Fruit fly (Drosophila melanogaster) whole organism, embryonic: ENCODE measurements around the gene ebd1.

ENCODE experiments used
- Asciz ChIP-seq: fragments of 200-800 bp; sonication (Bioruptor generic); optimal IDR thresholded peaks from 2 replicates; lab custom pipeline; 2017; ENCODE audit warnings: missing biosample characterization, mild to moderate bottlenecking, missing genetic modification characterization, missing genetic modification reagents
- CG10431 ChIP-seq: fragments of 200-800 bp; sonication (Bioruptor generic); optimal IDR thresholded peaks from 3 replicates; lab custom pipeline; 2018; ENCODE audit warnings: missing biosample characterization, mild to moderate bottlenecking, missing genetic modification characterization
- CG11723 ChIP-seq: fragments of 200-800 bp; sonication (Bioruptor generic); optimal IDR thresholded peaks from 2 replicates; lab custom pipeline; 2017; ENCODE audit warnings: missing biosample characterization, mild to moderate bottlenecking, missing genetic modification characterization
- CG12104 ChIP-seq: fragments of 200-800 bp; sonication (Bioruptor generic); optimal IDR thresholded peaks from 3 replicates; lab custom pipeline; 2016; ENCODE audit warnings: missing biosample characterization, missing genetic modification characterization
- CG12155 ChIP-seq: fragments of 200-800 bp; sonication (Bioruptor generic); optimal IDR thresholded peaks from 3 replicates; lab custom pipeline; 2016; ENCODE audit warnings: missing biosample characterization, missing genetic modification characterization
- CG13894 ChIP-seq: fragments of 200-800 bp; sonication (Bioruptor generic); optimal IDR thresholded peaks from 3 replicates; lab custom pipeline; 2018; ENCODE audit warnings: missing biosample characterization, mild to moderate bottlenecking, missing genetic modification characterization, moderate library complexity
- CG16863 ChIP-seq: fragments of 200-800 bp; sonication (Bioruptor generic); optimal IDR thresholded peaks from 3 replicates; lab custom pipeline; 2016; ENCODE audit warnings: missing biosample characterization, missing genetic modification characterization
- CG17186 ChIP-seq: fragments of 200-800 bp; sonication (Bioruptor generic); optimal IDR thresholded peaks from 3 replicates; lab custom pipeline; 2017; ENCODE audit warnings: missing biosample characterization, missing genetic modification reagents, missing genetic modification characterization
- CG17359 ChIP-seq: fragments of 200-800 bp; sonication (Bioruptor generic); optimal IDR thresholded peaks from 3 replicates; lab custom pipeline; 2018; ENCODE audit warnings: missing biosample characterization, mild to moderate bottlenecking, missing genetic modification characterization, moderate library complexity
- CG17802 ChIP-seq: fragments of 200-800 bp; sonication (Bioruptor generic); optimal IDR thresholded peaks from 2 replicates; lab custom pipeline; 2018; ENCODE audit warnings: missing biosample characterization, mild to moderate bottlenecking, missing genetic modification characterization, moderate library complexity
- CG18599 ChIP-seq: fragments of 200-800 bp; sonication (Bioruptor generic); optimal IDR thresholded peaks from 3 replicates; lab custom pipeline; 2017; ENCODE audit warnings: missing biosample characterization, missing genetic modification characterization, mild to moderate bottlenecking, moderate library complexity, missing genetic modification reagents
- CG2120 ChIP-seq: fragments of 200-800 bp; sonication (Bioruptor generic); optimal IDR thresholded peaks from 3 replicates; lab custom pipeline; 2016; ENCODE audit warnings: missing biosample characterization, missing genetic modification characterization
- CG2712 ChIP-seq: fragments of 200-800 bp; optimal IDR thresholded peaks from 3 replicates; lab custom pipeline; 2019; ENCODE audit warnings: missing biosample characterization, mild to moderate bottlenecking, missing genetic modification characterization, moderate library complexity
- CG2889 ChIP-seq: fragments of 200-800 bp; sonication (Bioruptor generic); IDR thresholded peaks from 3 replicates; pipeline ENCODE4 v1.3.6; 2022; ENCODE audit warnings: missing biosample characterization, missing genetic modification characterization
- CG32767 ChIP-seq: fragments of 200-800 bp; sonication (Bioruptor generic); IDR thresholded peaks from 2 replicates; pipeline ENCODE4 v1.3.6; 2022; ENCODE audit warnings: missing biosample characterization, missing genetic modification characterization
- CG4707 ChIP-seq: fragments of 200-800 bp; sonication (Bioruptor generic); optimal IDR thresholded peaks from 2 replicates; lab custom pipeline; 2018; ENCODE audit warnings: missing biosample characterization, mild to moderate bottlenecking, missing genetic modification characterization, moderate library complexity
- CG5245 ChIP-seq: fragments of 200-800 bp; sonication (Bioruptor generic); optimal IDR thresholded peaks from 3 replicates; lab custom pipeline; 2016; ENCODE audit warnings: missing biosample characterization, missing genetic modification characterization
- CG6272 ChIP-seq: fragments of 200-800 bp; sonication (Bioruptor generic); IDR thresholded peaks from 2 replicates; pipeline ENCODE4 v1.3.6; 2022; ENCODE audit warnings: missing biosample characterization, missing genetic modification characterization
- CG6813 ChIP-seq: fragments of 200-800 bp; sonication (Bioruptor generic); optimal IDR thresholded peaks from 2 replicates; lab custom pipeline; 2017; ENCODE audit warnings: missing biosample characterization, missing genetic modification characterization, mild to moderate bottlenecking, moderate library complexity, missing genetic modification reagents
- CG7987 ChIP-seq: fragments of 200-800 bp; sonication (Bioruptor generic); optimal IDR thresholded peaks from 2 replicates; lab custom pipeline; 2018; ENCODE audit warnings: missing biosample characterization, mild to moderate bottlenecking, missing genetic modification characterization, moderate library complexity
- CHES-1-like ChIP-seq: fragments of 200-800 bp; sonication (Bioruptor generic); optimal IDR thresholded peaks from 2 replicates; lab custom pipeline; 2016; ENCODE audit warnings: missing biosample characterization, missing genetic modification characterization
- E2f1 ChIP-seq: fragments of 200-800 bp; sonication (Bioruptor generic); IDR thresholded peaks from 2 replicates; pipeline ENCODE4 v1.3.6; 2022; ENCODE audit warnings: missing biosample characterization, missing genetic modification characterization
- MESR4 ChIP-seq: fragments of 200-800 bp; sonication (Bioruptor generic); optimal IDR thresholded peaks from 2 replicates; lab custom pipeline; 2018; ENCODE audit warnings: missing biosample characterization, mild to moderate bottlenecking, missing genetic modification characterization, moderate library complexity
- Med ChIP-seq: fragments of 200-800 bp; sonication (Bioruptor generic); peaks from one replicate; lab custom pipeline; 2016; ENCODE audit warnings: missing biosample characterization, missing genetic modification characterization, mild to moderate bottlenecking, inconsistent platforms, moderate library complexity
- Mes4 ChIP-seq: fragments of 200-800 bp; sonication (Bioruptor generic); optimal IDR thresholded peaks from 2 replicates; lab custom pipeline; 2016; ENCODE audit warnings: missing biosample characterization, missing genetic modification characterization
- Oli ChIP-seq: fragments of 200-800 bp; sonication (Bioruptor generic); optimal IDR thresholded peaks from 2 replicates; lab custom pipeline; 2018; ENCODE audit warnings: missing biosample characterization, mild to moderate bottlenecking, missing genetic modification characterization, moderate library complexity
- Pdp1 ChIP-seq, 2 experiments: fragments of 200-800 bp; sonication (Bioruptor generic); optimal IDR thresholded peaks; 3 replicates each; lab custom pipeline; 2016; ENCODE audit warnings: missing biosample characterization in 2 of 2, missing genetic modification characterization in 2 of 2, mild to moderate bottlenecking in 1 of 2, moderate library complexity in 1 of 2
- Rx ChIP-seq: fragments of 200-800 bp; sonication (Bioruptor generic); IDR thresholded peaks from 2 replicates; pipeline ENCODE4 v1.3.6; 2022; ENCODE audit warnings: missing biosample characterization, missing genetic modification characterization
- Sry-δ ChIP-seq: fragments of 200-800 bp; sonication (Bioruptor generic); optimal IDR thresholded peaks from 2 replicates; lab custom pipeline; 2016; ENCODE audit warnings: missing biosample characterization, missing genetic modification characterization
- Usf ChIP-seq: fragments of 200-800 bp; sonication (Bioruptor generic); optimal IDR thresholded peaks from 2 replicates; lab custom pipeline; 2017; ENCODE audit warnings: missing genotype, missing biosample characterization, missing genetic modification characterization
- Vsx1 ChIP-seq: fragments of 200-800 bp; sonication (Bioruptor generic); optimal IDR thresholded peaks from 2 replicates; lab custom pipeline; 2017; ENCODE audit warnings: missing biosample characterization, mild to moderate bottlenecking, missing genetic modification characterization, missing genetic modification reagents
- abd-A ChIP-seq: fragments of 200-800 bp; sonication (Bioruptor generic); optimal IDR thresholded peaks from 3 replicates; lab custom pipeline; 2019; ENCODE audit warnings: missing biosample characterization, mild to moderate bottlenecking, missing genetic modification characterization, moderate library complexity
- ara ChIP-seq: fragments of 200-800 bp; sonication (Bioruptor generic); IDR thresholded peaks from 2 replicates; pipeline ENCODE4 v1.3.6; 2022; ENCODE audit warnings: missing biosample characterization, missing genetic modification characterization
- crol ChIP-seq: fragments of 200-800 bp; sonication (Bioruptor generic); IDR thresholded peaks from 2 replicates; pipeline ENCODE4 v1.3.6; 2022; ENCODE audit warnings: missing biosample characterization, missing genetic modification characterization
- dm ChIP-seq: fragments of 200-800 bp; sonication (Bioruptor generic); optimal IDR thresholded peaks from 3 replicates; lab custom pipeline; 2016; ENCODE audit warnings: missing biosample characterization, missing genetic modification characterization
- ems ChIP-seq: fragments of 200-800 bp; sonication (Bioruptor generic); optimal IDR thresholded peaks from 3 replicates; lab custom pipeline; 2016; ENCODE audit warnings: missing biosample characterization, missing genetic modification characterization
- gcm2 ChIP-seq: fragments of 200-800 bp; sonication (Bioruptor generic); optimal IDR thresholded peaks from 2 replicates; lab custom pipeline; 2016; ENCODE audit warnings: missing biosample characterization, missing genetic modification characterization
- gem ChIP-seq: fragments of 200-800 bp; sonication (Bioruptor generic); optimal IDR thresholded peaks from 2 replicates; lab custom pipeline; 2019; ENCODE audit warnings: missing biosample characterization, mild to moderate bottlenecking, missing genetic modification characterization, moderate library complexity
- gsb-n ChIP-seq: fragments of 200-800 bp; sonication (Bioruptor generic); optimal IDR thresholded peaks from 3 replicates; lab custom pipeline; 2018; ENCODE audit warnings: missing biosample characterization, mild to moderate bottlenecking, missing genetic modification characterization
- jigr1 ChIP-seq: fragments of 200-800 bp; sonication (Bioruptor generic); IDR thresholded peaks from 3 replicates; pipeline ENCODE4 v1.3.6; 2022; ENCODE audit warnings: missing biosample characterization, missing genetic modification characterization
- luna ChIP-seq: fragments of 200-800 bp; sonication (Bioruptor generic); optimal IDR thresholded peaks from 2 replicates; lab custom pipeline; 2016; ENCODE audit warnings: missing biosample characterization, missing genetic modification characterization
- nau ChIP-seq: fragments of 200-800 bp; sonication (Bioruptor generic); optimal IDR thresholded peaks from 3 replicates; lab custom pipeline; 2017; ENCODE audit warnings: missing biosample characterization, mild to moderate bottlenecking, missing genetic modification characterization, missing genetic modification reagents
- onecut ChIP-seq: fragments of 200-800 bp; sonication (Bioruptor generic); IDR thresholded peaks from 2 replicates; pipeline ENCODE4 v1.3.6; 2022; ENCODE audit warnings: missing biosample characterization, missing genetic modification characterization
- org-1 ChIP-seq: fragments of 200-800 bp; sonication (Bioruptor generic); optimal IDR thresholded peaks from 2 replicates; lab custom pipeline; 2017; ENCODE audit warnings: missing biosample characterization, missing genetic modification characterization
- otp ChIP-seq: fragments of 200-800 bp; sonication (Bioruptor generic); IDR thresholded peaks from 3 replicates; pipeline ENCODE4, ENCODE4 v1.3.6; 2022; ENCODE audit warnings: missing biosample characterization, missing genetic modification characterization
- p53 ChIP-seq: fragments of 200-800 bp; sonication (Bioruptor generic); optimal IDR thresholded peaks from 2 replicates; lab custom pipeline; 2016; ENCODE audit warnings: missing biosample characterization, missing genetic modification characterization
- pzg ChIP-seq: fragments of 200-800 bp; sonication (Bioruptor generic); optimal IDR thresholded peaks from 3 replicates; lab custom pipeline; 2018; ENCODE audit warnings: missing biosample characterization, mild to moderate bottlenecking, missing genetic modification characterization, moderate library complexity
- so ChIP-seq: fragments of 200-800 bp; sonication (Bioruptor generic); IDR thresholded peaks from 3 replicates; pipeline ENCODE4 v1.3.6; 2022; ENCODE audit warnings: missing biosample characterization, missing genetic modification characterization
- sr ChIP-seq: fragments of 200-800 bp; sonication (Bioruptor generic); IDR thresholded peaks from 3 replicates; pipeline ENCODE4 v1.3.6; 2022; ENCODE audit warnings: missing biosample characterization, missing genetic modification characterization
- tin ChIP-seq: fragments of 200-800 bp; sonication (Bioruptor generic); optimal IDR thresholded peaks from 3 replicates; lab custom pipeline; 2016; ENCODE audit warnings: missing biosample characterization, missing genetic modification characterization
- unc-4 ChIP-seq: fragments of 200-800 bp; sonication (Bioruptor generic); IDR thresholded peaks from 2 replicates; pipeline ENCODE4 v1.3.6; 2022; ENCODE audit warnings: missing biosample characterization, missing genetic modification characterization; ENCODE audit not compliant: partially characterized antibody
- wor ChIP-seq: fragments of 200-800 bp; sonication (Bioruptor generic); IDR thresholded peaks from 2 replicates; pipeline ENCODE4 v1.3.6; 2022; ENCODE audit warnings: missing biosample characterization, missing genetic modification characterization
- zfh1 ChIP-seq: fragments of 200-800 bp; sonication (Bioruptor generic); IDR thresholded peaks from 3 replicates; pipeline ENCODE4 v1.3.6; 2022; ENCODE audit warnings: missing biosample characterization, missing genetic modification characterization

The ebd1 gene

dm6 chr3L:636434-636833 is 48.9 kb downstream of the ebd1 start (continued):
- no peak for TF ChIP-seq Sry-δ (GFP tag; lab: Kevin White, UChicago)
- no peak for TF ChIP-seq p53 (GFP tag; lab: Kevin White, UChicago)
- TF ChIP-seq Asciz (GFP tag; lab: Kevin White, UChicago): peak; percentile 58
- TF ChIP-seq CG17186: peak; percentile 6
- peak; percentile 80 for TF ChIP-seq CG2712
- TF ChIP-seq Mes4 (GFP tag; lab: Kevin White, UChicago): peak; percentile 50
- peak; percentile 50 for TF ChIP-seq CG6813
- 0 out of 3 replicates have a peak, but pooled peaks have one; percentile 16 for TF ChIP-seq jigr1 (GFP tag; lab: Robert Waterston, UW)
- TF ChIP-seq Oli (tag; lab: Kevin White, UChicago): peak; percentile 79
- TF ChIP-seq gem (tag; lab: Kevin White, UChicago): peak; percentile 82
- TF ChIP-seq CG4707: peak; percentile 92
- peak; percentile 54 for TF ChIP-seq org-1 (GFP tag; lab: Kevin White, UChicago)
- peak; percentile 90 for TF ChIP-seq zfh1
- TF ChIP-seq tin: peak; percentile 65
- TF ChIP-seq CG6272 (GFP tag; lab: Robert Waterston, UW): peak; percentile 22; the same call in 1 of the 2 replicates
- TF ChIP-seq dm (GFP tag; lab: Kevin White, UChicago): peak; percentile 24
- TF ChIP-seq CG2120: no peak
- peak; percentile 35 for TF ChIP-seq ems
- TF ChIP-seq CG11723 (GFP tag; lab: Kevin White, UChicago): peak; percentile 52
- TF ChIP-seq gcm2: peak; percentile 17
- TF ChIP-seq abd-A (tag; lab: Kevin White, UChicago): no peak
- TF ChIP-seq CG16863 (GFP tag; lab: Kevin White, UChicago): peak; percentile 39
- TF ChIP-seq CG13894 (tag; lab: Kevin White, UChicago): no peak
- no peak for TF ChIP-seq CG12104 (GFP tag; lab: Kevin White, UChicago)
- TF ChIP-seq CG32767 (GFP tag; lab: Robert Waterston, UW): peak; percentile 50; the same call in 1 of the 2 replicates
- peak; percentile 59 for TF ChIP-seq wor (GFP tag; lab: Robert Waterston, UW)
- TF ChIP-seq E2f1: peak; percentile 62
- TF ChIP-seq so (GFP tag; lab: Robert Waterston, UW): peak; percentile 40; the same call in 1 of the 3 replicates
- TF ChIP-seq otp (GFP tag; lab: Robert Waterston, UW): peak; percentile 78; the same call in 2 of the 3 replicates
- no peak for TF ChIP-seq luna (GFP tag; lab: Kevin White, UChicago)
- peak; percentile 44 for TF ChIP-seq onecut (GFP tag; lab: Robert Waterston, UW)
- peak; percentile 72 for TF ChIP-seq Rx (GFP tag; lab: Robert Waterston, UW)
- peak; percentile 77 for TF ChIP-seq ara (GFP tag; lab: Robert Waterston, UW)
- no peak for TF ChIP-seq CG10431
- TF ChIP-seq Pdp1 (GFP tag; optimal IDR thresholded peaks at IDR 0.05; lab: Kevin White, UChicago): peak; percentile 25 to 36
- TF ChIP-seq gsb-n (tag; lab: Kevin White, UChicago): peak; percentile 77

dm6 chr3L:635529-635928 is 49.8 kb downstream of the ebd1 start:
- TF ChIP-seq nau (no peak), crol (GFP tag; lab: Robert Waterston, UW) (peak; percentile 73), CG5245 (GFP tag; lab: Kevin White, UChicago) (no peak), sr (GFP tag; lab: Robert Waterston, UW) (peak; percentile 71), CG12155 (GFP tag; lab: Kevin White, UChicago) (no peak), CG18599 (no peak), CG17359 (tag; lab: Kevin White, UChicago) (no peak), Med (peak; percentile 55), CHES-1-like (GFP tag; lab: Kevin White, UChicago) (no peak), CG7987 (GFP tag; lab: Kevin White, UChicago) (peak; percentile 15), unc-4 (GFP tag; lab: Robert Waterston, UW) (no peak), CG2889 (0 out of 3 replicates have a peak, but pooled peaks have one; percentile 12), Vsx1 (GFP tag; lab: Kevin White, UChicago) (no peak), Usf (no peak), MESR4 (GFP tag; lab: Kevin White, UChicago) (no peak), CG17802 (tag; lab: Kevin White, UChicago) (no peak), pzg (GFP tag; lab: Kevin White, UChicago) (no peak), gem (tag; lab: Kevin White, UChicago) (no peak)
